Fruit fly (Drosophila melanogaster) whole organism, prepupa: ENCODE results near the gene nsl1.

Experiments used
- Blimp-1 ChIP-seq: fragments of 200-800 bp; sonication (Bioruptor generic); optimal IDR thresholded peaks from 3 replicates; lab custom pipeline; 2017; ENCODE audit warnings: missing biosample characterization, missing genetic modification characterization, mild to moderate bottlenecking, moderate library complexity, missing genetic modification reagents
- CG10631 ChIP-seq: fragments of 200-800 bp; sonication (Bioruptor generic); optimal IDR thresholded peaks from 2 replicates; lab custom pipeline; 2016; ENCODE audit warnings: missing biosample characterization, missing genetic modification characterization
- CG10669 ChIP-seq: fragments of 200-800 bp; sonication (Bioruptor generic); optimal IDR thresholded peaks from 3 replicates; lab custom pipeline; 2018; ENCODE audit warnings: missing biosample characterization, mild to moderate bottlenecking, missing genetic modification characterization, moderate library complexity
- CG11902 ChIP-seq: fragments of 200-800 bp; sonication (Bioruptor generic); optimal IDR thresholded peaks from 3 replicates; lab custom pipeline; 2016; ENCODE audit warnings: missing biosample characterization, missing genetic modification characterization
- CG1621 ChIP-seq: fragments of 200-800 bp; sonication (Bioruptor generic); optimal IDR thresholded peaks from 3 replicates; lab custom pipeline; 2018; ENCODE audit warnings: missing biosample characterization, mild to moderate bottlenecking, missing genetic modification characterization
- CG16779 ChIP-seq: fragments of 200-800 bp; sonication (Bioruptor generic); optimal IDR thresholded peaks from 3 replicates; lab custom pipeline; 2017; ENCODE audit warnings: missing biosample characterization, mild to moderate bottlenecking, missing genetic modification characterization
- CG3032 ChIP-seq: fragments of 200-800 bp; optimal IDR thresholded peaks from 2 replicates; lab custom pipeline; 2019; ENCODE audit warnings: missing biosample characterization, mild to moderate bottlenecking, missing genetic modification characterization, moderate library complexity
- CG31627 ChIP-seq: fragments of 200-800 bp; sonication (Bioruptor generic); optimal IDR thresholded peaks from 3 replicates; lab custom pipeline; 2016; ENCODE audit warnings: missing biosample characterization, missing genetic modification characterization
- CG32006 ChIP-seq: fragments of 200-800 bp; sonication (Bioruptor generic); optimal IDR thresholded peaks from 3 replicates; lab custom pipeline; 2017; ENCODE audit warnings: missing biosample characterization, mild to moderate bottlenecking, missing genetic modification characterization
- CG34406 ChIP-seq: fragments of 200-800 bp; sonication (Bioruptor generic); optimal IDR thresholded peaks from 3 replicates; lab custom pipeline; 2016; ENCODE audit warnings: missing biosample characterization, missing genetic modification characterization
- CG3919 ChIP-seq: fragments of 200-800 bp; sonication (Bioruptor generic); optimal IDR thresholded peaks from 3 replicates; lab custom pipeline; 2016; ENCODE audit warnings: missing biosample characterization, missing genetic modification characterization
- CG6163 ChIP-seq: fragments of 200-800 bp; sonication (Bioruptor generic); IDR thresholded peaks from 3 replicates; pipeline ENCODE4 v1.3.6; 2022; ENCODE audit warnings: missing biosample characterization, missing genetic modification characterization
- CG6276 ChIP-seq: fragments of 200-800 bp; sonication (Bioruptor generic); optimal IDR thresholded peaks from 2 replicates; lab custom pipeline; 2017; ENCODE audit warnings: missing biosample characterization, mild to moderate bottlenecking, missing genetic modification characterization
- CG6792 ChIP-seq: fragments of 200-800 bp; sonication (Bioruptor generic); optimal IDR thresholded peaks from 3 replicates; lab custom pipeline; 2016; ENCODE audit warnings: missing biosample characterization, missing genetic modification characterization
- CG6808 ChIP-seq: fragments of 200-800 bp; sonication (Bioruptor generic); optimal IDR thresholded peaks from 3 replicates; lab custom pipeline; 2017; ENCODE audit warnings: missing biosample characterization, missing genetic modification characterization, mild to moderate bottlenecking, moderate library complexity, missing genetic modification reagents
- CG6854 ChIP-seq: fragments of 200-800 bp; sonication (Bioruptor generic); optimal IDR thresholded peaks from 2 replicates; lab custom pipeline; 2017; ENCODE audit warnings: missing biosample characterization, mild to moderate bottlenecking, missing genetic modification characterization
- CG7368 ChIP-seq: fragments of 200-800 bp; sonication (Bioruptor generic); optimal IDR thresholded peaks from 3 replicates; lab custom pipeline; 2016; ENCODE audit warnings: missing biosample characterization, missing genetic modification characterization
- CG8119 ChIP-seq: fragments of 200-800 bp; sonication (Bioruptor generic); IDR thresholded peaks from 3 replicates; pipeline ENCODE4 v1.3.6; 2022; ENCODE audit warnings: missing biosample characterization, missing genetic modification characterization
- CG8632 ChIP-seq: fragments of 200-800 bp; sonication (Bioruptor generic); optimal IDR thresholded peaks from 3 replicates; lab custom pipeline; 2016; ENCODE audit warnings: missing biosample characterization, missing genetic modification characterization
- Eip78C ChIP-seq: fragments of 200-800 bp; sonication (Bioruptor generic); peaks from one replicate; lab custom pipeline; 2016; ENCODE audit warnings: missing biosample characterization, missing genetic modification characterization
- Ets21C ChIP-seq: fragments of 200-800 bp; sonication (Bioruptor generic); optimal IDR thresholded peaks from 3 replicates; lab custom pipeline; 2016; ENCODE audit warnings: missing biosample characterization, missing genetic modification characterization
- Ets96B ChIP-seq: fragments of 200-800 bp; optimal IDR thresholded peaks from 2 replicates; lab custom pipeline; 2019; ENCODE audit warnings: missing biosample characterization, mild to moderate bottlenecking, missing genetic modification characterization, moderate library complexity
- Gug ChIP-seq: fragments of 200-800 bp; sonication (Bioruptor generic); IDR thresholded peaks from 2 replicates; pipeline ENCODE4 v1.3.6; 2022; ENCODE audit warnings: missing biosample characterization, missing genetic modification characterization
- Hr39 ChIP-seq: fragments of 200-800 bp; sonication (Bioruptor generic); optimal IDR thresholded peaks from 2 replicates; lab custom pipeline; 2016; ENCODE audit warnings: missing biosample characterization, missing genetic modification characterization
- Hr4 ChIP-seq: fragments of 200-800 bp; sonication (Bioruptor generic); optimal IDR thresholded peaks from 3 replicates; lab custom pipeline; 2016; ENCODE audit warnings: missing biosample characterization, missing genetic modification characterization
- Lpt ChIP-seq: fragments of 200-800 bp; sonication (Bioruptor generic); optimal IDR thresholded peaks from 3 replicates; lab custom pipeline; 2016; ENCODE audit warnings: missing biosample characterization, missing genetic modification characterization
- OdsH ChIP-seq: fragments of 200-800 bp; sonication (Bioruptor generic); optimal IDR thresholded peaks from 3 replicates; lab custom pipeline; 2016; ENCODE audit warnings: missing biosample characterization, missing genetic modification characterization
- Smox ChIP-seq: fragments of 200-800 bp; sonication (Bioruptor generic); optimal IDR thresholded peaks from 3 replicates; lab custom pipeline; 2016; ENCODE audit warnings: missing biosample characterization, missing genetic modification characterization
- Sox102F ChIP-seq: fragments of 200-800 bp; sonication (Bioruptor generic); optimal IDR thresholded peaks from 2 replicates; lab custom pipeline; 2016; ENCODE audit warnings: missing biosample characterization, mild to moderate bottlenecking, missing genetic modification characterization
- Sox14 ChIP-seq: fragments of 200-800 bp; sonication (Bioruptor generic); optimal IDR thresholded peaks from 3 replicates; lab custom pipeline; 2016; ENCODE audit warnings: missing biosample characterization, missing genetic modification characterization
- acj6 ChIP-seq: fragments of 200-800 bp; sonication (Bioruptor generic); optimal IDR thresholded peaks from 3 replicates; lab custom pipeline; 2016; ENCODE audit warnings: missing biosample characterization, missing genetic modification characterization
- cyc ChIP-seq: fragments of 200-800 bp; sonication (Bioruptor generic); optimal IDR thresholded peaks from 3 replicates; lab custom pipeline; 2016; ENCODE audit warnings: missing biosample characterization, missing genetic modification characterization
- dac ChIP-seq: fragments of 200-800 bp; sonication (Bioruptor generic); optimal IDR thresholded peaks from 2 replicates; lab custom pipeline; 2017; ENCODE audit warnings: missing biosample characterization, mild to moderate bottlenecking, missing genetic modification characterization
- dsx ChIP-seq: fragments of 200-800 bp; optimal IDR thresholded peaks from 3 replicates; lab custom pipeline; 2019; ENCODE audit warnings: missing biosample characterization, mild to moderate bottlenecking, missing genetic modification characterization, moderate library complexity; ENCODE audit not compliant: poor library complexity, severe bottlenecking
- eg ChIP-seq: fragments of 200-800 bp; sonication (Bioruptor generic); IDR thresholded peaks from 3 replicates; pipeline ENCODE4 v1.3.6; 2022; ENCODE audit warnings: missing biosample characterization, missing genetic modification characterization
- esn ChIP-seq: fragments of 200-800 bp; sonication (Bioruptor generic); optimal IDR thresholded peaks from 2 replicates; lab custom pipeline; 2016; ENCODE audit warnings: missing biosample characterization, mild to moderate bottlenecking, missing genetic modification characterization, moderate library complexity
- fd59A ChIP-seq: fragments of 200-800 bp; sonication (Bioruptor generic); optimal IDR thresholded peaks from 2 replicates; lab custom pipeline; 2017; ENCODE audit warnings: missing biosample characterization, mild to moderate bottlenecking, missing genetic modification characterization, missing genetic modification reagents
- fd85E ChIP-seq: fragments of 200-800 bp; sonication (Bioruptor generic); optimal IDR thresholded peaks from 3 replicates; lab custom pipeline; 2016; ENCODE audit warnings: missing biosample characterization, missing genetic modification characterization
- fkh ChIP-seq: fragments of 200-800 bp; sonication (Bioruptor generic); optimal IDR thresholded peaks from 3 replicates; lab custom pipeline; 2017; ENCODE audit warnings: missing biosample characterization, mild to moderate bottlenecking, missing genetic modification characterization, moderate library complexity
- lz ChIP-seq: fragments of 200-800 bp; sonication (Bioruptor generic); optimal IDR thresholded peaks from 3 replicates; lab custom pipeline; 2016; ENCODE audit warnings: missing biosample characterization, missing genetic modification characterization
- salr ChIP-seq, 2 experiments: fragments of 200-800 bp; sonication (Bioruptor generic); optimal IDR thresholded peaks; 3 replicates each; lab custom pipeline; 2016 to 2018; ENCODE audit warnings: missing biosample characterization in 2 of 2, missing genetic modification characterization in 2 of 2, mild to moderate bottlenecking in 1 of 2
- spab ChIP-seq: fragments of 200-800 bp; sonication (Bioruptor generic); optimal IDR thresholded peaks from 2 replicates; lab custom pipeline; 2017; ENCODE audit warnings: missing biosample characterization, mild to moderate bottlenecking, missing genetic modification characterization, missing genetic modification reagents
- ss ChIP-seq, 2 experiments: fragments of 200-800 bp; sonication (Bioruptor generic); optimal IDR thresholded peaks; 2 replicates in 1 of 2; 3 replicates in 1 of 2; lab custom pipeline; 2017 to 2018; ENCODE audit warnings: mild to moderate bottlenecking in 2 of 2, missing biosample characterization in 2 of 2, missing genetic modification characterization in 2 of 2, moderate library complexity in 1 of 2
- svp ChIP-seq: fragments of 200-800 bp; sonication (Bioruptor generic); peaks from one replicate; lab custom pipeline; 2016; ENCODE audit warnings: missing biosample characterization, missing genetic modification characterization
- vri ChIP-seq: fragments of 200-800 bp; sonication (Bioruptor generic); optimal IDR thresholded peaks from 3 replicates; lab custom pipeline; 2016; ENCODE audit warnings: missing biosample characterization, mild to moderate bottlenecking, missing genetic modification characterization

nsl1 gene

dm6 chr3R:15836864-15837824, 43.6 kb downstream of the nsl1 start, which contains the start of the genes ND-23 and spn-E:
Gene ND-23, minus strand, starts transcription at chr3R:15837117.
Gene spn-E, plus strand, starts transcription at chr3R:15837419.
- TF ChIP-seq Hr39 (GFP tag; lab: Kevin White, UChicago): no peak
- peak; percentile 66 for TF ChIP-seq CG10631 (GFP tag; lab: Kevin White, UChicago)
- no peak for TF ChIP-seq CG6276 (GFP tag; lab: Kevin White, UChicago)
- TF ChIP-seq CG3919 (GFP tag; lab: Kevin White, UChicago): no peak
- no peak for TF ChIP-seq CG6808 (GFP tag; lab: Kevin White, UChicago)
- no peak for TF ChIP-seq CG31627
- TF ChIP-seq CG6792 (GFP tag; lab: Kevin White, UChicago): peak; percentile 22
- no peak for TF ChIP-seq fd59A
- TF ChIP-seq CG6854 (GFP tag; lab: Kevin White, UChicago): no peak
- no peak for TF ChIP-seq Smox (GFP tag; lab: Kevin White, UChicago)
- TF ChIP-seq eg (GFP tag; lab: Robert Waterston, UW): 0 out of 3 replicates have a peak, but pooled peaks have one; percentile 29
- peak; percentile 29 for TF ChIP-seq OdsH (GFP tag; lab: Kevin White, UChicago)
- no peak for TF ChIP-seq Sox102F (GFP tag; lab: Kevin White, UChicago)
- no peak for TF ChIP-seq cyc (GFP tag; lab: Kevin White, UChicago)
- TF ChIP-seq CG11902 (GFP tag; lab: Kevin White, UChicago): peak; percentile 5
- no peak for TF ChIP-seq dac (GFP tag; lab: Kevin White, UChicago)
- no peak for TF ChIP-seq CG10669 (GFP tag; lab: Kevin White, UChicago)
- TF ChIP-seq fkh (GFP tag; lab: Kevin White, UChicago): no peak
- no peak for TF ChIP-seq ss (GFP tag; optimal IDR thresholded peaks at IDR 0.05; lab: Kevin White, UChicago)
- peak; percentile 6 for TF ChIP-seq lz (GFP tag; lab: Kevin White, UChicago)
- peak; percentile 25 for TF ChIP-seq esn (GFP tag; lab: Kevin White, UChicago)
- TF ChIP-seq acj6 (GFP tag; lab: Kevin White, UChicago): peak; percentile 35
- TF ChIP-seq CG32006 (GFP tag; lab: Kevin White, UChicago): no peak
- TF ChIP-seq Lpt (GFP tag; lab: Kevin White, UChicago): no peak
- TF ChIP-seq salr (GFP tag; optimal IDR thresholded peaks at IDR 0.05; lab: Kevin White, UChicago): peak in 1 of 2 experiments; percentile 24
- TF ChIP-seq vri (GFP tag; lab: Kevin White, UChicago): peak; percentile 66
- peak; percentile 68 for TF ChIP-seq Eip78C (GFP tag; lab: Kevin White, UChicago)
- peak; percentile 19 for TF ChIP-seq CG34406 (GFP tag; lab: Kevin White, UChicago)
- TF ChIP-seq CG3032: peak; percentile 69
- no peak for TF ChIP-seq CG16779
- TF ChIP-seq dsx (GFP tag; lab: Kevin White, UChicago): no peak
- TF ChIP-seq Ets21C (GFP tag; lab: Kevin White, UChicago): no peak
- TF ChIP-seq CG6163 (GFP tag; lab: Robert Waterston, UW): 0 out of 3 replicates have a peak, but pooled peaks have one; percentile 37
- no peak for TF ChIP-seq svp (GFP tag; lab: Kevin White, UChicago)
- TF ChIP-seq Blimp-1 (GFP tag; lab: Kevin White, UChicago): no peak
- TF ChIP-seq fd85E: no peak
- 0 out of 2 replicates have a peak, but pooled peaks have one; percentile 16 for TF ChIP-seq Gug (GFP tag; lab: Robert Waterston, UW)
- TF ChIP-seq CG8632 (GFP tag; lab: Kevin White, UChicago): no peak

DNA sequence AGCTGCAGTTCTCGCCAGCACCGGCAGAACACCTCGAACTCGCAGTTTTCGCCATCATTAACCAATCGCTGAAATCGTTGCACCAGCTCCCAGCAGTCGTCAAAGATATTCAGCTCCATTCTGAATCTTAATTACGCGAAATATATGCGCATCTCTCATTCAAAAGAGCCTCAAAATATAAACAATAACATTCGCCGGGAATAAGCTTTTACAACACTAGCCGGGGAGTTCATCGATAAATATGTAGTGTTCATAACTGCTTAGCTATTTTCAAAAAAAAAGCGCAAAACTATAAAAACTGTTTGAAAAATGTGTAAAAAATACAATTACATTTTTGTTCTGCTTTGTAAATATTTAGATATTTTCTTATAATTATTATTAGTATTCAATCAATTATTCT, 45.7 kb downstream of the nsl1 start, which contains the start of gene Pbp45:
Gene Pbp45, minus strand, starts transcription at position 222 of the 400 bp plus-strand sequence.
- TF ChIP-seq CG8632 (GFP tag; lab: Kevin White, UChicago) (no peak), spab (GFP tag; lab: Kevin White, UChicago) (no peak), CG8119 (no peak), CG1621 (tag; lab: Kevin White, UChicago) (no peak), Hr4 (GFP tag; lab: Kevin White, UChicago) (no peak), CG6276 (GFP tag; lab: Kevin White, UChicago) (no peak), Ets96B (tag; lab: Kevin White, UChicago) (no peak), CG7368 (GFP tag; lab: Kevin White, UChicago) (no peak), Sox14 (GFP tag; lab: Kevin White, UChicago) (no peak)
